Worm (Caenorhabditis elegans): Measurements from ENCODE around the gene C25H3.3.

DNA sequence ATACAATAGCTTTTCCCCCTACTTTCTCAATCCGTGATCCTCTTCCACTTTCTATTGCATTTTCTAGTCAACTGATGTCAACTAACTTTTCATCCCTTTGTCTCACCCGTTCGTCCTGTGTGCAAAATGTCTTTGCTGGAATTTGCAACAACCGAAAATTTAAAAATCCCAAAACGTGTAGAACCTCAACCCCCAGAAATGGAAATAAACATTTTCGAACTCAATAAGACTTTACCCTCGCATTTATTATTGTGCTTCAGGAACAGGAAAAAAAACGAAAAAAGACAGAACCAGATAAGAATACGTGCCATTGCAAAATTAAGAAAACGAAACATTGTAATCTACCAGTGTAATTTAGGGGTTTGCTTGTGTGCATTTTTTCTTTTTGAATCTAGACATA, 18.1 kb downstream of the C25H3.3 start:
- TF ChIP-seq him-1 (tag; optimal IDR thresholded peaks at IDR 0.05) = no peak
- no peak for TF ChIP-seq dao-5 (tag; optimal IDR thresholded peaks at IDR 0.05)

All from whole organism, L4/young adult.